Fruit fly (Drosophila melanogaster): Measurements from ENCODE around the gene fng.
A peak's percentile ranks its signal among the peaks of the same experiment; 100 is the strongest.

Gene fng

dm6 chr3L:20918945-20919344, 30.4 kb downstream of the fng start (continued):
- TF ChIP-seq CG13287 (GFP tag; IDR thresholded peaks at IDR 0.05; ENCODE audit: partially characterized antibody) (no peak), Mad (GFP tag; optimal IDR thresholded peaks at IDR 0.05) (no peak), CHES-1-like (GFP tag; optimal IDR thresholded peaks at IDR 0.05) (no peak), psq (GFP tag; optimal IDR thresholded peaks at IDR 0.05) (no peak), grau (tag; optimal IDR thresholded peaks at IDR 0.05) (peak; percentile 39), crc (GFP tag; optimal IDR thresholded peaks at IDR 0.05) (no peak), row (GFP tag; IDR thresholded peaks at IDR 0.05) (peak; percentile 30; the same call in 2 of the 3 replicates), CG1024 (GFP tag; IDR thresholded peaks at IDR 0.05) (no peak), CG10462 (GFP tag; optimal IDR thresholded peaks at IDR 0.05) (no peak), CG31224 (GFP tag; IDR thresholded peaks at IDR 0.05) (no peak), crol (GFP tag; IDR thresholded peaks at IDR 0.05) (no peak), Lim3 (GFP tag; IDR thresholded peaks at IDR 0.05) (no peak), CG3847 (GFP tag; IDR thresholded peaks at IDR 0.05) (no peak), CG8924 (tag; optimal IDR thresholded peaks at IDR 0.05) (peak; percentile 23), dmrt11E (tag; optimal IDR thresholded peaks at IDR 0.05) (peak; percentile 54), CG6683 (GFP tag; optimal IDR thresholded peaks at IDR 0.05) (no peak), Mes4 (GFP tag; optimal IDR thresholded peaks at IDR 0.05) (no peak), ham (GFP tag; IDR thresholded peaks at IDR 0.05) (no peak), Jarid2 (GFP tag; optimal IDR thresholded peaks at IDR 0.05) (no peak), Blimp-1 (GFP tag; optimal IDR thresholded peaks at IDR 0.05) (peak; percentile 4), eyg (GFP tag; optimal IDR thresholded peaks at IDR 0.05) (no peak), bsh (GFP tag; optimal IDR thresholded peaks at IDR 0.05) (peak in 1 of 2 experiments; percentile 23), CG10979 (tag; optimal IDR thresholded peaks at IDR 0.05) (peak; percentile 57), Lhr (GFP tag; optimal IDR thresholded peaks at IDR 0.05) (peak; percentile 10), CG9727 (GFP tag; optimal IDR thresholded peaks at IDR 0.05) (peak; percentile 68), Ets97D (GFP tag; optimal IDR thresholded peaks at IDR 0.05) (no peak), bcd (GFP tag; optimal IDR thresholded peaks at IDR 0.05) (no peak), CG14667 (GFP tag; IDR thresholded peaks at IDR 0.05) (no peak), CG7839 (tag; optimal IDR thresholded peaks at IDR 0.05) (peak; percentile 33), CG18599 (GFP tag; optimal IDR thresholded peaks at IDR 0.05) (peak; percentile 22), CG15073 (GFP tag; optimal IDR thresholded peaks at IDR 0.05) (no peak), CG10267 (tag; optimal IDR thresholded peaks at IDR 0.05) (peak; percentile 2), CG3281 (GFP tag; optimal IDR thresholded peaks at IDR 0.05) (no peak), E2f2 (GFP tag; IDR thresholded peaks at IDR 0.05) (no peak), CG30403 (GFP tag; optimal IDR thresholded peaks at IDR 0.05) (peak; percentile 11), Dref (GFP tag; IDR thresholded peaks at IDR 0.05) (no peak), Camta (GFP tag; optimal IDR thresholded peaks at IDR 0.05) (no peak), Rx (GFP tag; IDR thresholded peaks at IDR 0.05) (no peak), CG8944 (GFP tag; optimal IDR thresholded peaks at IDR 0.05) (no peak), CG8089 (GFP tag; optimal IDR thresholded peaks at IDR 0.05) (no peak), caup (GFP tag; optimal IDR thresholded peaks at IDR 0.05; ENCODE audit: severe bottlenecking) (no peak), CG2202 (tag; optimal IDR thresholded peaks at IDR 0.05) (no peak), Hsf (GFP tag; optimal IDR thresholded peaks at IDR 0.05) (no peak), hb (GFP tag; IDR thresholded peaks at IDR 0.05; ENCODE audit: partially characterized antibody) (no peak), Asciz (GFP tag; optimal IDR thresholded peaks at IDR 0.05) (no peak), CG10565 (GFP tag; optimal IDR thresholded peaks at IDR 0.05) (no peak), CG17359 (tag; optimal IDR thresholded peaks at IDR 0.05) (no peak), CG2889 (GFP tag; IDR thresholded peaks at IDR 0.05) (no peak), CG18764 (GFP tag; optimal IDR thresholded peaks at IDR 0.05) (no peak), Elba2 (GFP tag; optimal IDR thresholded peaks at IDR 0.05) (no peak), CG18011 (GFP tag; optimal IDR thresholded peaks at IDR 0.05) (no peak)

Data from whole organism, embryonic.